Fruit fly (Drosophila melanogaster): ENCODE measurements around the gene CG14259.

The CG14259 gene

DNA sequence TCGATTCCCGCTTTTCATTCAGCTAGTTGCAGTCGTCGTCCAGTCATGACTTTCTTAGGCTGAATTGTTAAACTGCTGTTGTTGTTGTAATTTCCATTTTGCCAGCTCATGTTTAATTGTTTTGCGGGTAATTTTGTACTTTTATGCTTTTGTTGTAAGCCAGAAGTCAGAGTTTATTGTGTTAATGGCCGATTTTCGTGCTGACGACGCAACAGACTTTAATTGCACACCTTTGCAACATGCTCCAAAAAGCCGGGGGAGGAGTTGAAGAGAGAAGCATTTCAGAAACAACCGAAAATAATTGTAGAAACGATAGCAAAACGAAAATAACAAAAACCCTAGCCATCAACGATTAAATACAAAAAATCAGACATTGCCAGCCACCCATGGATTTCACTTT lies 44.4 kb downstream of the CG14259 start:
- no peak for TF ChIP-seq pfk (GFP tag; optimal IDR thresholded peaks at IDR 0.05)
- TF ChIP-seq CG14860 (GFP tag; IDR thresholded peaks at IDR 0.05; ENCODE audit: partially characterized antibody): no peak
- TF ChIP-seq Hsf (GFP tag; optimal IDR thresholded peaks at IDR 0.05): no peak
- no peak for TF ChIP-seq CG17912 (GFP tag; optimal IDR thresholded peaks at IDR 0.05)
- no peak for TF ChIP-seq repo (GFP tag; optimal IDR thresholded peaks at IDR 0.05)

DNA sequence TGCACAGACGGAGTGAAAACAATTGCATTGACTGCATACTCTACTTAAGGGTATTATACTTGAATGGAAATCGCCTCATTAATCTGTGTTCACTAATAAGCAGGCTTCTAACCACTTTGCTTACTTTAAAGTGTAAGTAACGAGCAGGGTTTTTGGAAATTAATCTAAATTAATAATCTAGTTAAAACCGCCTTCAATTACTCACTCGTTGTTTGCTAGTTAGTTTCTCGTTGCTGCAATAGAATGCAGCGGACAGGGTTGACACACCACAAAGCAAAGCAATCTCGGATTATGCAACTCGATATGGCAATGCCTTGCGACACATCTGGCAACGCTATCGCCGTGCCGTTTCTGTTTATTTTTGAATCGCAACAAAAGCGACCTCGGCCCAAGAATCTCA lies 45.6 kb downstream of the CG14259 start:
- TF ChIP-seq nmo (GFP tag; optimal IDR thresholded peaks at IDR 0.05): peak; percentile 20
- TF ChIP-seq CG3847 (GFP tag; IDR thresholded peaks at IDR 0.05): 0 out of 2 replicates have a peak, but pooled peaks have one; percentile 5
- TF ChIP-seq GATAe (GFP tag; conservative IDR thresholded peaks at IDR 0.05): no peak
- peak; percentile 33 for TF ChIP-seq Ets65A (GFP tag)
- peak in 1 of 2 experiments; percentile 84 for TF ChIP-seq Pdp1 (GFP tag; optimal IDR thresholded peaks at IDR 0.05)
- 0 out of 3 replicates have a peak, but pooled peaks have one; percentile 6 for TF ChIP-seq zfh1 (GFP tag; IDR thresholded peaks at IDR 0.05)
- TF ChIP-seq Opbp (GFP tag; IDR thresholded peaks at IDR 0.05; ENCODE audit: partially characterized antibody): peak; percentile 26; the same call in 1 of the 3 replicates
- TF ChIP-seq Sox102F (GFP tag; optimal IDR thresholded peaks at IDR 0.05): peak; percentile 31
- peak in 1 of 2 experiments; percentile 13 for TF ChIP-seq bsh (GFP tag; optimal IDR thresholded peaks at IDR 0.05)
- TF ChIP-seq Med (GFP tag): peak; percentile 60
- peak; percentile 15 for TF ChIP-seq Ssrp (tag; optimal IDR thresholded peaks at IDR 0.05)
- TF ChIP-seq fd96Cb (tag; optimal IDR thresholded peaks at IDR 0.05): peak; percentile 12
- TF ChIP-seq Hr78 (GFP tag; optimal IDR thresholded peaks at IDR 0.05): peak in 1 of 2 experiments; percentile 21
- TF ChIP-seq hb (GFP tag; IDR thresholded peaks at IDR 0.05; ENCODE audit: partially characterized antibody): no peak
- peak; percentile 7 for TF ChIP-seq ATbp (GFP tag; optimal IDR thresholded peaks at IDR 0.05)
- peak; percentile 10 for TF ChIP-seq CG10979 (tag; optimal IDR thresholded peaks at IDR 0.05)
- peak; percentile 1 for TF ChIP-seq CG8388 (GFP tag; optimal IDR thresholded peaks at IDR 0.05)
- TF ChIP-seq Hr51 (GFP tag; optimal IDR thresholded peaks at IDR 0.05): peak in 1 of 2 experiments; percentile 1
- TF ChIP-seq stwl (tag; optimal IDR thresholded peaks at IDR 0.05): peak; percentile 100
- no peak for TF ChIP-seq CG18764 (GFP tag; optimal IDR thresholded peaks at IDR 0.05)
- no peak for TF ChIP-seq gcm (GFP tag; optimal IDR thresholded peaks at IDR 0.05)
- TF ChIP-seq gem (tag; optimal IDR thresholded peaks at IDR 0.05): peak; percentile 37
- peak; percentile 5 for TF ChIP-seq Camta (GFP tag; optimal IDR thresholded peaks at IDR 0.05)
- peak; percentile 83 for TF ChIP-seq D19A (tag; optimal IDR thresholded peaks at IDR 0.05)
- peak; percentile 17 for TF ChIP-seq CG18262 (tag; optimal IDR thresholded peaks at IDR 0.05)
- peak; percentile 91 for TF ChIP-seq sens (GFP tag)
- peak; percentile 21 for TF ChIP-seq CG11504 (tag; optimal IDR thresholded peaks at IDR 0.05)
- no peak for TF ChIP-seq otp (GFP tag; IDR thresholded peaks at IDR 0.05)
- TF ChIP-seq gfzf (GFP tag; optimal IDR thresholded peaks at IDR 0.05): no peak
- peak; percentile 38; the same call in 1 of the 3 replicates for TF ChIP-seq CG6791 (GFP tag; IDR thresholded peaks at IDR 0.05; ENCODE audit: partially characterized antibody)
- peak; percentile 31 for TF ChIP-seq CG1603 (tag; optimal IDR thresholded peaks at IDR 0.05)
- TF ChIP-seq CG11085 (GFP tag; IDR thresholded peaks at IDR 0.05): no peak
- TF ChIP-seq CG14710 (tag; optimal IDR thresholded peaks at IDR 0.05): peak; percentile 4
- TF ChIP-seq CG11696 (GFP tag; IDR thresholded peaks at IDR 0.05): no peak
- no peak for TF ChIP-seq bowl (GFP tag; IDR thresholded peaks at IDR 0.05)
- TF ChIP-seq CG17359 (tag; optimal IDR thresholded peaks at IDR 0.05): peak; percentile 15
- TF ChIP-seq phol (tag; optimal IDR thresholded peaks at IDR 0.05): peak; percentile 24
- peak; percentile 17 for TF ChIP-seq CG8290 (GFP tag; optimal IDR thresholded peaks at IDR 0.05)
- no peak for TF ChIP-seq CG8290 (tag; optimal IDR thresholded peaks at IDR 0.05)
- peak; percentile 24 for TF ChIP-seq CG12155 (GFP tag; optimal IDR thresholded peaks at IDR 0.05)
